Worm (Caenorhabditis elegans): ENCODE results near the gene C06B8.3.

Gene C06B8.3

DNA sequence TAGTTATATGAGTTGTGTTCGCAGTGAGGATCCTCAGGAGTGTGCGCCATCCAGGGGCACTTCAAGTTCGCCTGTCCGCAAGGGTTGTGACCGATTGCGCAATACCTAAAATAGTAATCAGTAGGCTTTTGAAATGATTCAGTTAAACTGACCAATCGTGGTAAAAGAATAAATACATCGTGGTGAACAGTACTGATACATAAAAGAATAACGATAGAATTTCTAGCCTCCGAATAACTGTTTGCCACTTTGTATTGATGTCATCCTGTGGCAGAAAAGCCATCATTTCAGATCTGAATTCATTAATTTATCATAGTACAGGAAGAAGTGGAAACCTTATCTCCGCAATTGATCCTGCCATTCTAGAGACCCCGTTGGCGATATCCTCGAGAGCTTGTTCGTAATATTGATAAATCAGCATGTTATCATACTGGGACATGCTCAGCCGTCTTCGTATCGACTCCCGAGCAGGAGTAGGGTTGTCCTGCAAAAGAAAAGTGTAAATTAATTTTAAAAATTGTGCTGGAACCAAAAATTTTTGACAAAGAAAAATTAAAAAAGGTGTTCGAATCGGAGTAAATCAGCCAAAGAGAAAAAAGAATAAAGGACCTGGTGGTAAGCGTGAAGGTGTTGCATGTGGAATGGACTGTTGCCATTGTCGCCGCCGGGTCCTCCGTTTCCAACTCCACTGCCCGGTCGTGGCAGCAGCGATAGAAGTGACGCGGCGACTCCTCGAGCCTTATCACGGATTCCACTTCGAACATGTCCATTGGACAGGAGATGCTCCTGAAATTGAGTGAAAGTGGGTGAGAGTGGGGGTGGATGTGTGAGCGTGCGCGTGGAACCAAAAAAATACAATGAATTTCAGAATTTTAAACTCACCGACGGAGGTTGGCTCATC lies 28.7 kb upstream of the C06B8.3 start (continued):
- TF ChIP-seq zfh-2 (GFP tag; conservative IDR thresholded peaks at IDR 0.05) (peak; percentile 62), nfya-2 (GFP tag; IDR thresholded peaks at IDR 0.05) (no peak), atf-7 (tag; optimal IDR thresholded peaks at IDR 0.05) (no peak), B0336.3 (GFP tag; IDR thresholded peaks at IDR 0.05) (peak; percentile 96), snpc-3.4 (tag; optimal IDR thresholded peaks at IDR 0.05) (no peak), dox-1 (GFP tag; IDR thresholded peaks at IDR 0.05) (no peak), attf-6 (GFP tag; IDR thresholded peaks at IDR 0.05) (peak; percentile 39; the same call in 1 of the 2 replicates), snpc-4 (GFP tag; optimal IDR thresholded peaks at IDR 0.05) (no peak), snpc-4 (tag; optimal IDR thresholded peaks at IDR 0.05) (peak in 2 of 4 experiments; percentile 6 to 23), rpc-1 (optimal IDR thresholded peaks at IDR 0.05) (no peak), rpc-1 (tag; optimal IDR thresholded peaks at IDR 0.05) (no peak), aptf-2 (GFP tag; conservative IDR thresholded peaks at IDR 0.05) (no peak), Y95B8A.8 (GFP tag; IDR thresholded peaks at IDR 0.05) (no peak), ztf-26 (tag; optimal IDR thresholded peaks at IDR 0.05) (no peak)

- TF ChIP-seq nhr-120 (GFP tag; IDR thresholded peaks at IDR 0.05) (no peak), F22D6.2 (tag; optimal IDR thresholded peaks at IDR 0.05) (no peak), egrh-3 (GFP tag; IDR thresholded peaks at IDR 0.05) (no peak), repo-1 (tag; optimal IDR thresholded peaks at IDR 0.05) (no peak), ztf-18 (tag; optimal IDR thresholded peaks at IDR 0.05) (peak; percentile 31), Y56A3A.18 (GFP tag; IDR thresholded peaks at IDR 0.05) (no peak), snpc-3.4 (tag; optimal IDR thresholded peaks at IDR 0.05) (peak; percentile 90), pbrm-1 (GFP tag; IDR thresholded peaks at IDR 0.05) (peak; percentile 90), ccch-3 (GFP tag; optimal IDR thresholded peaks at IDR 0.05) (no peak), K11D2.4 (GFP tag; IDR thresholded peaks at IDR 0.05) (no peak), ceh-27 (GFP tag; optimal IDR thresholded peaks at IDR 0.05) (peak; percentile 62), Y79H2A.3 (GFP tag; conservative IDR thresholded peaks at IDR 0.05) (no peak), B0336.3 (GFP tag; IDR thresholded peaks at IDR 0.05) (peak; percentile 40; the same call in 1 of the 2 replicates), die-1 (tag; optimal IDR thresholded peaks at IDR 0.05) (no peak), nfya-2 (GFP tag; IDR thresholded peaks at IDR 0.05) (no peak), rpc-1 (optimal IDR thresholded peaks at IDR 0.05) (no peak), rpc-1 (tag; optimal IDR thresholded peaks at IDR 0.05) (peak; percentile 7), mes-4 (tag; optimal IDR thresholded peaks at IDR 0.05) (no peak), dpl-1 (GFP tag; optimal IDR thresholded peaks at IDR 0.05) (peak; percentile 52), tbx-9 (tag; optimal IDR thresholded peaks at IDR 0.05; ENCODE audit: borderline replicate concordance) (no peak), lin-35 (GFP tag; optimal IDR thresholded peaks at IDR 0.05) (peak in 1 of 3 experiments; percentile 81), madf-10 (tag; optimal IDR thresholded peaks at IDR 0.05) (no peak), gei-17 (GFP tag; optimal IDR thresholded peaks at IDR 0.05) (no peak), snpc-4 (GFP tag; optimal IDR thresholded peaks at IDR 0.05) (no peak), snpc-4 (tag; optimal IDR thresholded peaks at IDR 0.05) (peak; percentile 68 to 79 (median 76)), mel-28 (tag; optimal IDR thresholded peaks at IDR 0.05; ENCODE audit: borderline replicate concordance) (peak; percentile 2), xnd-1 (tag; optimal IDR thresholded peaks at IDR 0.05) (peak; percentile 70), chd-7 (tag; optimal IDR thresholded peaks at IDR 0.05) (no peak), egl-44 (GFP tag; IDR thresholded peaks at IDR 0.05) (no peak), F57C9.4 (tag; optimal IDR thresholded peaks at IDR 0.05) (no peak), ekl-4 (GFP tag; IDR thresholded peaks at IDR 0.05) (peak; percentile 52), efl-1 (GFP tag; optimal IDR thresholded peaks at IDR 0.05) (peak; percentile 58), unc-62 (GFP tag; optimal IDR thresholded peaks at IDR 0.05) (no peak), hsf-1 (GFP tag; IDR thresholded peaks at IDR 0.05) (peak; percentile 60; the same call in 1 of the 2 replicates), C17E4.6 (GFP tag; IDR thresholded peaks at IDR 0.05) (0 out of 2 replicates have a peak, but pooled peaks have one; percentile 45), ztf-3 (GFP tag; optimal IDR thresholded peaks at IDR 0.05) (no peak), lin-26 (GFP tag; IDR thresholded peaks at IDR 0.05) (no peak), lin-40 (tag; optimal IDR thresholded peaks at IDR 0.05) (peak; percentile 78)
Observed at ce11 chrV:15511613-15512216, 27.3 kb upstream of the C06B8.3 start, which contains the start of gene rpl-38. Gene rpl-38, plus strand, starts transcription at chrV:15512166.
